Worm (Caenorhabditis elegans) whole organism, L2 larva: ENCODE data around the gene Y42H9AR.4.
"Not testable (repeated sequence)": the region's sequence is repeated elsewhere in the genome, so short reads cannot be mapped to it uniquely, and the experiment has no call there.

ENCODE experiments used
- C34F6.9 ChIP-seq: fragments of 150-350 bp; optimal IDR thresholded peaks from 2 replicates; lab custom pipeline; 2014; ENCODE audit warnings: missing biosample characterization, missing genetic modification characterization
- F13H6.1 ChIP-seq: sonication (generic microtip); optimal IDR thresholded peaks from 2 replicates; lab custom pipeline; 2016; ENCODE audit warnings: missing genetic modification characterization, missing compliant biosample characterization
- blmp-1 ChIP-seq: sonication (generic microtip); optimal IDR thresholded peaks from 2 replicates; lab custom pipeline; 2017; ENCODE audit warnings: missing genetic modification characterization, mild to moderate bottlenecking, missing compliant biosample characterization, antibody characterized with exemption, moderate library complexity; ENCODE audit not compliant: insufficient read depth
- ceh-16 ChIP-seq: fragments of 150-350 bp; optimal IDR thresholded peaks from 2 replicates; lab custom pipeline; 2014; ENCODE audit warnings: missing biosample characterization, missing genetic modification characterization
- ceh-82 ChIP-seq: fragments of 150-350 bp; optimal IDR thresholded peaks from 2 replicates; lab custom pipeline; 2014; ENCODE audit warnings: missing biosample characterization, missing genetic modification characterization
- crh-2 ChIP-seq: sonication (generic microtip); optimal IDR thresholded peaks from 2 replicates; lab custom pipeline; 2017; ENCODE audit warnings: missing biosample characterization, missing genetic modification characterization
- fos-1 ChIP-seq: fragments of 150-350 bp; optimal IDR thresholded peaks from 2 replicates; lab custom pipeline; 2014; ENCODE audit warnings: missing biosample characterization, missing genetic modification characterization
- gmeb-1 ChIP-seq: fragments of 150-350 bp; optimal IDR thresholded peaks from 2 replicates; lab custom pipeline; 2014; ENCODE audit warnings: missing biosample characterization, missing genetic modification characterization
- lin-11 ChIP-seq: fragments of 150-350 bp; sonication (generic microtip); optimal IDR thresholded peaks from 2 replicates; lab custom pipeline; 2014; ENCODE audit warnings: missing biosample characterization, missing genetic modification characterization, inconsistent platforms, mixed read lengths
- lin-13 ChIP-seq: fragments of 150-350 bp; optimal IDR thresholded peaks from 2 replicates; lab custom pipeline; 2014; ENCODE audit warnings: missing biosample characterization, missing genetic modification reagents, missing genetic modification characterization
- lin-39 ChIP-seq: fragments of 150-350 bp; optimal IDR thresholded peaks from 2 replicates; lab custom pipeline; 2014; ENCODE audit warnings: missing biosample characterization, missing genetic modification reagents, missing genetic modification characterization
- lsy-2 ChIP-seq, 2 experiments: fragments of 150-350 bp in 1 of 2; sonication (generic microtip) in 1 of 2; optimal IDR thresholded peaks; 2 replicates each; lab custom pipeline; 2014 to 2017; ENCODE audit warnings: missing biosample characterization in 2 of 2, missing genetic modification characterization in 2 of 2
- mab-5 ChIP-seq: fragments of 150-350 bp; optimal IDR thresholded peaks from 2 replicates; lab custom pipeline; 2014; ENCODE audit warnings: missing biosample characterization, missing genetic modification characterization
- mbf-1 ChIP-seq: sonication (generic microtip); optimal IDR thresholded peaks from 2 replicates; lab custom pipeline; 2017; ENCODE audit warnings: missing biosample characterization, missing genetic modification characterization
- mdl-1 ChIP-seq, 2 experiments: fragments of 150-350 bp in 1 of 2; sonication (generic microtip) in 1 of 2; optimal IDR thresholded peaks; 2 replicates each; lab custom pipeline; 2017; ENCODE audit warnings: missing biosample characterization in 2 of 2, missing genetic modification characterization in 2 of 2
- nhr-10 ChIP-seq: sonication (generic microtip); optimal IDR thresholded peaks from 2 replicates; lab custom pipeline; 2017; ENCODE audit warnings: missing biosample characterization, missing genetic modification characterization
- nhr-12 ChIP-seq: fragments of 150-350 bp; optimal IDR thresholded peaks from 2 replicates; lab custom pipeline; 2014; ENCODE audit warnings: missing biosample characterization, missing genetic modification characterization
- nhr-21 ChIP-seq: fragments of 150-350 bp; optimal IDR thresholded peaks from 2 replicates; lab custom pipeline; 2014; ENCODE audit warnings: missing biosample characterization, missing genetic modification characterization
- nhr-237 ChIP-seq: fragments of 150-350 bp; optimal IDR thresholded peaks from 2 replicates; lab custom pipeline; 2014; ENCODE audit warnings: missing biosample characterization, missing genetic modification characterization
- nhr-25 ChIP-seq: fragments of 150-350 bp; sonication (generic microtip); optimal IDR thresholded peaks from 3 replicates; lab custom pipeline; 2014; ENCODE audit warnings: missing biosample characterization, missing genetic modification characterization
- nhr-6 ChIP-seq: fragments of 150-350 bp; optimal IDR thresholded peaks from 2 replicates; lab custom pipeline; 2014; ENCODE audit warnings: missing biosample characterization, missing genetic modification characterization
- nhr-77 ChIP-seq: fragments of 150-350 bp; optimal IDR thresholded peaks from 2 replicates; lab custom pipeline; 2014; ENCODE audit warnings: missing biosample characterization, missing genetic modification characterization
- peb-1 ChIP-seq: fragments of 150-350 bp; optimal IDR thresholded peaks from 2 replicates; lab custom pipeline; 2014; ENCODE audit warnings: missing biosample characterization, missing genetic modification characterization
- sem-4 ChIP-seq: fragments of 150-350 bp; optimal IDR thresholded peaks from 2 replicates; lab custom pipeline; 2014; ENCODE audit warnings: missing biosample characterization, missing genetic modification reagents, missing genetic modification characterization
- skn-1 ChIP-seq: sonication (generic microtip); optimal IDR thresholded peaks from 2 replicates; lab custom pipeline; 2017; ENCODE audit warnings: missing biosample characterization, missing genetic modification characterization
- sma-3 ChIP-seq: sonication (generic microtip); optimal IDR thresholded peaks from 2 replicates; lab custom pipeline; 2016; ENCODE audit warnings: missing genetic modification reagents, missing genetic modification characterization, missing compliant biosample characterization
- snpc-4 ChIP-seq: fragments of 150-350 bp; optimal IDR thresholded peaks from 2 replicates; lab custom pipeline; 2014; ENCODE audit warnings: missing biosample characterization, missing genetic modification characterization
- unc-39 ChIP-seq: fragments of 150-350 bp; optimal IDR thresholded peaks from 2 replicates; lab custom pipeline; 2014; ENCODE audit warnings: missing biosample characterization, missing genetic modification characterization
- unc-55 ChIP-seq: fragments of 150-350 bp; sonication (generic microtip); optimal IDR thresholded peaks from 3 replicates; lab custom pipeline; 2014; ENCODE audit warnings: missing biosample characterization, missing genetic modification reagents, missing genetic modification characterization
- unc-62 ChIP-seq: fragments of 150-350 bp; optimal IDR thresholded peaks from 2 replicates; lab custom pipeline; 2014; ENCODE audit warnings: missing biosample characterization, missing genetic modification reagents, missing genetic modification characterization
- ztf-11 ChIP-seq: sonication (generic microtip); optimal IDR thresholded peaks from 2 replicates; lab custom pipeline; 2017; ENCODE audit warnings: missing biosample characterization, missing genetic modification characterization
- ztf-4 ChIP-seq: fragments of 150-350 bp; optimal IDR thresholded peaks from 2 replicates; lab custom pipeline; 2014; ENCODE audit warnings: missing biosample characterization, missing genetic modification characterization

Y42H9AR.4 gene

DNA sequence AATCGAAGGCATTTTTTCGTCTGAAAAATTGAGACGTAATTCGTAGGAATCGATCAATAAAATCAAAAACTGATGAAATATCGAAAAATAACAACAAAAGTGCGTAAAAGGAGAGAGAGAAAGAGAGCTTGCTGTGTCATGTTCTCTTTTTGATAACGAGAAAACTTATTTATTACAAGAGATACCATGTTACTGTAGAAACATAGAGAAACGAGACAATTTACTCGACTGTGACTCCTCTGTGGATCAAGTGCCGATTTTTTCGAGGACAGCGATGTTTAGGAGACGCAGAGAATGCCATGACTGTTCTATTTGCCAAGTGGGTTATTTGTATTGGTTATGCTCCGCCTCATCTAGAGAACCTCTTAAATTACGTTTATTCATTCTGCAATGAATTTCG, 21.5 kb upstream of the Y42H9AR.4 start, which contains the start of gene sph-1 (continued):
- no peak for TF ChIP-seq unc-62 (GFP tag; lab: Kevin White, UChicago)
- TF ChIP-seq nhr-25 (tag; lab: Kevin White, UChicago) = peak; percentile 25
- TF ChIP-seq F13H6.1 = peak; percentile 34
- TF ChIP-seq lin-11 (tag; lab: Kevin White, UChicago) = no peak
- TF ChIP-seq fos-1 (tag; lab: Kevin White, UChicago) = peak; percentile 95
- TF ChIP-seq nhr-6 (tag; lab: Kevin White, UChicago) = no peak
- TF ChIP-seq lin-13 (GFP tag; lab: Kevin White, UChicago) = peak; percentile 14
- TF ChIP-seq snpc-4 (tag; lab: Kevin White, UChicago) = no peak
- TF ChIP-seq nhr-237 (tag; lab: Kevin White, UChicago) = no peak
- no peak for TF ChIP-seq peb-1 (tag; lab: Kevin White, UChicago)
- TF ChIP-seq sma-3 (GFP tag; lab: Kevin White, UChicago) = peak; percentile 3
- TF ChIP-seq nhr-12 (tag; lab: Kevin White, UChicago) = no peak
- peak; percentile 51 for TF ChIP-seq nhr-21 (tag; lab: Kevin White, UChicago)
- TF ChIP-seq, all 48 proteins: peak for 13

- TF ChIP-seq unc-55 (peak; percentile 29), nhr-12 (tag; lab: Kevin White, UChicago) (no peak), C34F6.9 (tag; lab: Kevin White, UChicago) (peak; percentile 29)
These were observed 18.2 kb upstream of the Y42H9AR.4 start, which contains the start of the genes ndub-11 and moc-3 for ce11 chrIV:8130131-8130611. TSS of gene ndub-11 (minus strand) at chrIV:8130231. TSS of gene moc-3 (plus strand) at chrIV:8130561.

DNA sequence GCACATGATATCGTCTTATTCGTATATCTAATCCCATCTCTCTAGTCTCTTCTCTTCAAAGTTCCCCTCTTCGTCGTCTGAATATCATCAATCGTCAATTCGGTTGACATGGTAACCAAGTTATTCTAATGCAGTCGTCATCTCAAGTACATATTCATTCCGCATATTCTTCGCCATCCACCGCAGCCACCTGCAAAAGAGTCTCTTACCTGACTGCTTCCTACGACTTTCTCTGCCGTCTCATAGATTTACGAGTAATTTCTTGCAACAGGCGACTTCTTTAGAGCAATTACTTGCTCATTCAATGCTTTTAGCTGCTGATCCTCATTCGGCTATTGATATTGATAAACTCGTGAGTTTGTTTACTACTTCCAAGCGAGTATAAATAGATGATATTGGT, 15.4 kb upstream of the Y42H9AR.4 start:
- no peak for TF ChIP-seq lin-39 (tag; lab: Kevin White, UChicago)
- TF ChIP-seq nhr-77 (tag; lab: Kevin White, UChicago) = no peak
- TF ChIP-seq skn-1 (tag; lab: Kevin White, UChicago) = no peak
- TF ChIP-seq mab-5 (tag; lab: Kevin White, UChicago) = no peak
- no peak for TF ChIP-seq mbf-1
- no peak for TF ChIP-seq unc-39 (tag; lab: Kevin White, UChicago)
- no peak for TF ChIP-seq ceh-82 (tag; lab: Kevin White, UChicago)
- no peak for TF ChIP-seq sem-4 (tag; lab: Kevin White, UChicago)
- TF ChIP-seq sma-3 (GFP tag; lab: Kevin White, UChicago) = no peak
- no peak for TF ChIP-seq ceh-16 (tag; lab: Kevin White, UChicago)
- TF ChIP-seq C34F6.9 (tag; lab: Kevin White, UChicago) = no peak

ce11 chrIV:8126902-8127301, 14.9 kb upstream of the Y42H9AR.4 start, which contains the start of gene ceph-41:
TSS of gene ceph-41 (plus strand) at chrIV:8127202.
- TF ChIP-seq lin-39 (tag; lab: Kevin White, UChicago) = no peak
- TF ChIP-seq ztf-11 (tag; lab: Kevin White, UChicago) = no peak
- TF ChIP-seq lin-11 (tag; lab: Kevin White, UChicago) = no peak
- no peak for TF ChIP-seq unc-39 (tag; lab: Kevin White, UChicago)
- TF ChIP-seq sma-3 (GFP tag; lab: Kevin White, UChicago) = no peak
- no peak for TF ChIP-seq gmeb-1

ce11 chrIV:8122349-8122748, 10.3 kb upstream of the Y42H9AR.4 start, which contains the start of gene erp-44.3:
TSS of gene erp-44.3 (plus strand) at chrIV:8122649.
- not testable (repeated sequence) for TF ChIP-seq nhr-10 (tag; lab: Kevin White, UChicago); mdl-1 (tag; optimal IDR thresholded peaks at IDR 0.05; lab: Kevin White, UChicago); crh-2 (tag; lab: Kevin White, UChicago)

- TF ChIP-seq ztf-4 (tag; lab: Kevin White, UChicago) (no peak), blmp-1 (tag; lab: Kevin White, UChicago) (no peak), skn-1 (tag; lab: Kevin White, UChicago) (no peak), F13H6.1 (no peak), unc-39 (tag; lab: Kevin White, UChicago) (no peak), nhr-25 (tag; lab: Kevin White, UChicago) (no peak), mbf-1 (no peak), fos-1 (tag; lab: Kevin White, UChicago) (no peak), lin-11 (tag; lab: Kevin White, UChicago) (no peak), peb-1 (tag; lab: Kevin White, UChicago) (no peak), mdl-1 (tag; optimal IDR thresholded peaks at IDR 0.05; lab: Kevin White, UChicago) (no peak), nhr-10 (tag; lab: Kevin White, UChicago) (no peak), lsy-2 (tag; optimal IDR thresholded peaks at IDR 0.05; lab: Kevin White, UChicago) (no peak)
These were observed 6.8 kb upstream of the Y42H9AR.4 start, which contains the start of gene F42G8.8 for ce11 chrIV:8118790-8119189. TSS of gene F42G8.8 (plus strand) at chrIV:8119090.
